Worm (Caenorhabditis elegans) whole organism, L3 larva: ENCODE data around the gene W09C2.7.
"Not testable (repeated sequence)": the region's sequence is repeated elsewhere in the genome, so short reads cannot be mapped to it uniquely, and the experiment has no call there.

Source experiments
- ceh-16 ChIP-seq: sonication (generic microtip); optimal IDR thresholded peaks from 2 replicates; lab custom pipeline; 2017; ENCODE audit warnings: missing biosample characterization, missing genetic modification characterization
- ceh-28 ChIP-seq: fragments of 150-350 bp; optimal IDR thresholded peaks from 2 replicates; lab custom pipeline; 2014; ENCODE audit warnings: missing biosample characterization, missing genetic modification reagents, missing genetic modification characterization
- ceh-82 ChIP-seq: fragments of 150-350 bp; optimal IDR thresholded peaks from 2 replicates; lab custom pipeline; 2014; ENCODE audit warnings: missing biosample characterization, missing genetic modification characterization
- ceh-9 ChIP-seq: sonication (generic microtip); optimal IDR thresholded peaks from 2 replicates; lab custom pipeline; 2018; ENCODE audit warnings: missing biosample characterization, missing genetic modification characterization
- daf-12 ChIP-seq: fragments of 150-350 bp; optimal IDR thresholded peaks from 2 replicates; lab custom pipeline; 2014; ENCODE audit warnings: missing biosample characterization, missing genetic modification reagents, missing genetic modification characterization
- elt-1 ChIP-seq: fragments of 150-350 bp; optimal IDR thresholded peaks from 2 replicates; lab custom pipeline; 2014; ENCODE audit warnings: missing biosample characterization, missing genetic modification characterization
- elt-2 ChIP-seq: sonication (generic microtip); optimal IDR thresholded peaks from 2 replicates; lab custom pipeline; 2016; ENCODE audit warnings: missing genetic modification reagents, mild to moderate bottlenecking, missing genetic modification characterization, missing compliant biosample characterization
- elt-3 ChIP-seq, 3 experiments: fragments of 150-350 bp in 1 of 3; sonication (generic microtip) in 2 of 3; optimal IDR thresholded peaks; 2 replicates in 2 of 3; 4 replicates in 1 of 3; lab custom pipeline; 2014 to 2017; ENCODE audit warnings: missing biosample characterization in 3 of 3, missing genetic modification characterization in 3 of 3
- fos-1 ChIP-seq: fragments of 150-350 bp; optimal IDR thresholded peaks from 2 replicates; lab custom pipeline; 2014; ENCODE audit warnings: missing biosample characterization, missing genetic modification characterization
- jun-1 ChIP-seq: fragments of 150-350 bp; optimal IDR thresholded peaks from 2 replicates; lab custom pipeline; 2014; ENCODE audit warnings: missing biosample characterization, missing genetic modification reagents, missing genetic modification characterization
- lsy-12 ChIP-seq: sonication (generic microtip); optimal IDR thresholded peaks from 2 replicates; lab custom pipeline; 2016; ENCODE audit warnings: mild to moderate bottlenecking, missing genetic modification characterization, missing compliant biosample characterization
- nfya-1 ChIP-seq: sonication (generic microtip); optimal IDR thresholded peaks from 2 replicates; lab custom pipeline; 2017; ENCODE audit warnings: missing genetic modification characterization, mild to moderate bottlenecking, missing compliant biosample characterization, antibody characterized with exemption, moderate library complexity; ENCODE audit not compliant: insufficient read depth
- nhr-23 ChIP-seq: fragments of 150-350 bp; optimal IDR thresholded peaks from 2 replicates; lab custom pipeline; 2014; ENCODE audit warnings: missing biosample characterization, missing genetic modification reagents, missing genetic modification characterization
- nhr-237 ChIP-seq: fragments of 150-350 bp; optimal IDR thresholded peaks from 2 replicates; lab custom pipeline; 2014; ENCODE audit warnings: missing biosample characterization, missing genetic modification characterization
- nhr-25 ChIP-seq: sonication (generic microtip); optimal IDR thresholded peaks from 2 replicates; lab custom pipeline; 2017; ENCODE audit warnings: missing biosample characterization, missing genetic modification characterization
- nhr-28 ChIP-seq: fragments of 150-350 bp; optimal IDR thresholded peaks from 2 replicates; lab custom pipeline; 2014; ENCODE audit warnings: missing biosample characterization, missing genetic modification characterization
- nhr-67 ChIP-seq: fragments of 150-350 bp; optimal IDR thresholded peaks from 2 replicates; lab custom pipeline; 2014; ENCODE audit warnings: missing biosample characterization, missing genetic modification characterization
- nhr-76 ChIP-seq: fragments of 150-350 bp; sonication (generic microtip); optimal IDR thresholded peaks from 5 replicates; lab custom pipeline; 2014; ENCODE audit warnings: missing biosample characterization, missing genetic modification characterization
- pqm-1 ChIP-seq: fragments of 150-350 bp; optimal IDR thresholded peaks from 2 replicates; lab custom pipeline; 2017; ENCODE audit warnings: missing biosample characterization, missing genetic modification characterization, inconsistent platforms
- sea-2 ChIP-seq: fragments of 150-350 bp; sonication (generic microtip); optimal IDR thresholded peaks from 4 replicates; lab custom pipeline; 2014; ENCODE audit warnings: missing biosample characterization, missing genetic modification reagents, missing genetic modification characterization
- skn-1 ChIP-seq: fragments of 150-350 bp; optimal IDR thresholded peaks from 2 replicates; lab custom pipeline; 2014; ENCODE audit warnings: missing biosample characterization, missing genetic modification characterization
- snpc-4 ChIP-seq: fragments of 150-350 bp; optimal IDR thresholded peaks from 2 replicates; lab custom pipeline; 2014; ENCODE audit warnings: missing biosample characterization, missing genetic modification characterization
- tbx-2 ChIP-seq: sonication (generic microtip); optimal IDR thresholded peaks from 2 replicates; lab custom pipeline; 2016; ENCODE audit warnings: mild to moderate bottlenecking, missing genetic modification characterization, missing compliant biosample characterization
- unc-62 ChIP-seq: fragments of 150-350 bp; sonication (generic microtip); optimal IDR thresholded peaks from 4 replicates; lab custom pipeline; 2014; ENCODE audit warnings: missing biosample characterization, missing genetic modification reagents, missing genetic modification characterization
- ztf-11 ChIP-seq: fragments of 150-350 bp; optimal IDR thresholded peaks from 2 replicates; lab custom pipeline; 2014; ENCODE audit warnings: missing biosample characterization, missing genetic modification characterization

Gene W09C2.7

DNA sequence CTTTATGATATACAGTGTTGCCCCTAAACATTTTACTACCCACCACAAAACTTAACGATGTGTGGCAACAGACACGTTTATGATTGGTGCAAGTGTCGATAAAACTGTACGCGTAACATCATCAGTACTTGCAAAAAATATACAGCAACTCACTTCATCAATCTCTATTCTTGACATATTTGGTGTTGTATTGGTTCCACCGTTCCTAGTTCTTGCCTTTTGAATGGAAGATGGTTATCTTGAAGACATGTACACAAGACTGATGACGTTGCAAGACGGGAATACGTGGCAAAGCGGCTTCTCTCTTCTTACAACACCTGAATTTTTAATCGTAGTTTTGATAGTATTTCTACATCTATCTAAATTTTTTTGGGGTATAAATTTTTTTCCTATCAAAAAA, 11.2 kb downstream of the W09C2.7 start:
- TF ChIP-seq nhr-237 (tag; lab: Kevin White, UChicago) (no peak), elt-1 (peak; percentile 92), nhr-25 (tag; lab: Kevin White, UChicago) (peak; percentile 4), lsy-12 (tag; lab: Kevin White, UChicago) (no peak), nfya-1 (tag; lab: Kevin White, UChicago) (no peak)

DNA sequence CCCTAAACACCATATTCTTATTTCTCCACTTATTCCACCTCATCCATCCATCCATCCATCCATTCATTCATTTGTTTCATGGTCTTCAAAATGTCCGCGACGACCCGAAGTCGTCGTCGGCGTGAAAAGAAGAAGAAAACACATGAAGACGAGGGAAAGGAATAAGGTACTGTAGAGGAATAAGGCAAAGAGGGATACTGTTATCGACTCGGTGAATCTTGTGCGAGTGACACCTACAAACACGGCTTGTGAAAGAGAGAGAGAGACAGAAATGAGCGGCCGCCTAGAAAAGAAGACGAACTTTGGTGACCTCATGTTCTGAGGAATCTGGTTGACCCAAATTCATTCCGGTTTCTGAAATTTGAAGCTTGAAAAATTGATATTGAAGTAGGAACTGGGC, 13.1 kb downstream of the W09C2.7 start:
- no peak for TF ChIP-seq ztf-11
- peak; percentile 55 for TF ChIP-seq nhr-25 (tag; lab: Kevin White, UChicago)
- no peak for TF ChIP-seq nhr-23 (tag; lab: Kevin White, UChicago)
- TF ChIP-seq unc-62 = no peak
- peak; percentile 93 for TF ChIP-seq elt-1
- no peak for TF ChIP-seq elt-2
- no peak for TF ChIP-seq nhr-237 (tag; lab: Kevin White, UChicago)

DNA sequence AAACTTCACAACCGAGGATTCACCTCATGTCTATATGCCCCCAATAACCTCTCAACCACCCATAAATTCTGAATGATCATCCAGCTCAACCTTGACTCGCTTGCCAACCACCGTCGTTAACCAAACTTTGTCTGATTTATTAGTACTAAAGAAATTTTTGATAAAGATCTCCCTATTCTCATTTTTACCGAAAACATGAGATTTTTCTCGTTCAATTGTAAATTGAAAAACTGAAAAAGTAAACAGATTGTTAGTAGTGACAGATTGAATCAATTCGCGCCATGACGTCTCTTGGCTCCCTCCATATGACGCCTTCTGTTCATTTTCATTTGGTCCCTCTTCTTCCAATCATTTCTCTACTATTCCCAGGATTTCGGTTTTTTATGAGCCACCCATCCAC, 14.2 kb downstream of the W09C2.7 start:
- TF ChIP-seq elt-1 = peak; percentile 98
- no peak for TF ChIP-seq snpc-4 (tag; lab: Kevin White, UChicago)

DNA sequence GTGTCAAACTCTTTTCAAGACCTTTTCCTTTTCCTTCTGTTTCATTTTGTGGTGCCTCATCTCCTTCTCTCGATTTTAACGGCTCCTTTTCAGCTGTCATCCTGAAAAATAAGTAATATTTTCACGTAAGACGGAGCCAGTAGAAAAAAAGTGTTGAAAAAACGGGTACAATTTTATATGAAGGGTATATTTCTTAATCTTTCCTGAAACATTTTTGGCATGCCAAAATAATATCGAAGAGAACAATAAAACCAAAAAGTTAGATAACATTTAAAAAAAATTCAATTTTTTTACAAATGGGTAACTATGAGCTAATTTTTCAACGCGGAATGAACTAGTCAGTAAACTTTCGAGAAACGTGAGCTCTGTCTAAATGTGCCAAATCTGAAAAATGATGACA, 20.6 kb downstream of the W09C2.7 start, which contains the start of gene aat-1:
Gene aat-1 (minus strand): TSS at position 101 of the 400 bp plus-strand sequence.
- TF ChIP-seq jun-1 (tag; lab: Kevin White, UChicago) (no peak), unc-62 (no peak), nhr-28 (tag; lab: Kevin White, UChicago) (no peak)

- not testable (repeated sequence) for TF ChIP-seq pqm-1, nhr-67, nhr-237 (tag; lab: Kevin White, UChicago)
Measured at ce11 chrIV:9595779-9596406, 26.3 kb downstream of the W09C2.7 start, which contains the start of the genes F27C8.3 and F27C8.2. Gene F27C8.3 (minus strand): TSS chrIV:9595879. Gene F27C8.2 (plus strand): TSS chrIV:9596356.

DNA sequence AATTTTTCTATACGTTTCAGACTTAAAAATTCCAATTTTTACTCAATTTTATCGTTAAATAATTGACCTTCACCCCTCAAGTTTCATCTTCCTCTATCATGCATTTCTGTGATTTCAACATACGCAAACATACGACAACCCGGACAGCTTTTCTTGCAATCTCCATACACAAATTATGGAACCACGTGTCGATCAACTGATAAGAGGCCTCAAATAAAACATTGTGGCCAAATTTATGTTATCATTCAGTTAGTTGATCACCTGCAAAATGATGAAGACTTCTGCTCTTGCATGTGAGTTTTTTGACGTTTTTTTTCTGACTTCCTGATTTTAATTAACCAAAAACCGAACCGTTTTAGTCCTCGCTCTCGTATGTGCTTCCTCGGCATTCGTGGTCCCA, 28.7 kb downstream of the W09C2.7 start, which contains the start of gene spp-18:
Gene spp-18 (plus strand): TSS at position 257 of the 400 bp plus-strand sequence.
- TF ChIP-seq ceh-16 (tag; lab: Kevin White, UChicago) = no peak
- TF ChIP-seq sea-2 (GFP tag; lab: Kevin White, UChicago) = no peak
- TF ChIP-seq pqm-1 (tag; lab: Kevin White, UChicago) = peak; percentile 56
- TF ChIP-seq elt-2 = peak; percentile 87
- no peak for TF ChIP-seq unc-62
- TF ChIP-seq skn-1 = no peak

DNA sequence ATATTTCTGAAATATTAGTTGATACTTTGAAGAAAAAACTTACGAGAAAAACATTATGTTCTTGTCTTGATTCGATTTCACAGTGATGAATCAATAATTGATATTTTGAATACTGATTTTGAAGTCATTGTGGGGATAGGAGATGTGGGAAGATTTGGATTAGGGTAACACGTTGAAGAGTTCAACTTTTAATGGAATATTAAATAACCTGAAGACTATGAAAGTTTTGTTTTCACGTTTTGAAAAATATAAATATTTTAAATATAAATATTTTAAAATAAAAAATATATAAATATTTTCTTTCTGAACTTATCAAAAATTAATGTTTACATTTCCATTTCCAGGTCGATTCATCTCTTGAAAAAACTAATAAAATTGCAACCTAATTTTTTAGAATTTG, 29.8 kb downstream of the W09C2.7 start, which contains the start of gene pei-1:
Gene pei-1 (minus strand): TSS at position 101 of the 400 bp plus-strand sequence.
- no peak for TF ChIP-seq nhr-28 (tag; lab: Kevin White, UChicago)
- no peak for TF ChIP-seq ceh-28 (tag; lab: Kevin White, UChicago)
- no peak for TF ChIP-seq fos-1 (tag; lab: Kevin White, UChicago)
- no peak for TF ChIP-seq sea-2 (GFP tag; lab: Kevin White, UChicago)
- TF ChIP-seq elt-3 (tag; optimal IDR thresholded peaks at IDR 0.05; lab: Kevin White, UChicago) = no peak
- no peak for TF ChIP-seq tbx-2 (tag; lab: Kevin White, UChicago)
- TF ChIP-seq nhr-237 (tag; lab: Kevin White, UChicago) = no peak
- no peak for TF ChIP-seq elt-2
- no peak for TF ChIP-seq snpc-4 (tag; lab: Kevin White, UChicago)
- no peak for TF ChIP-seq ceh-9 (tag; lab: Kevin White, UChicago)
- TF ChIP-seq ceh-82 = no peak
- no peak for TF ChIP-seq nhr-67 (tag; lab: Kevin White, UChicago)
- TF ChIP-seq daf-12 (tag; lab: Kevin White, UChicago) = no peak
- no peak for TF ChIP-seq unc-62
- TF ChIP-seq nhr-76 (tag; lab: Kevin White, UChicago) = no peak
